Worm (Caenorhabditis elegans) whole organism, L3 larva: Measurements from ENCODE around the gene D2023.6.

Experiments
- R02D3.7 ChIP-seq: fragments of 150-350 bp; optimal IDR thresholded peaks from 2 replicates; lab custom pipeline; 2014; ENCODE audit warnings: missing biosample characterization, missing genetic modification characterization
- ZK546.5 ChIP-seq: sonication (generic microtip); optimal IDR thresholded peaks from 2 replicates; lab custom pipeline; 2017; ENCODE audit warnings: missing biosample characterization, missing genetic modification characterization
- aly-2 ChIP-seq: fragments of 150-350 bp; optimal IDR thresholded peaks from 2 replicates; lab custom pipeline; 2014; ENCODE audit warnings: missing biosample characterization, missing genetic modification characterization
- ama-1 ChIP-seq: fragments of 150-350 bp; optimal IDR thresholded peaks from 2 replicates; lab custom pipeline; 2018
- ceh-16 ChIP-seq: sonication (generic microtip); optimal IDR thresholded peaks from 2 replicates; lab custom pipeline; 2017; ENCODE audit warnings: missing biosample characterization, missing genetic modification characterization
- ceh-28 ChIP-seq: fragments of 150-350 bp; optimal IDR thresholded peaks from 2 replicates; lab custom pipeline; 2014; ENCODE audit warnings: missing biosample characterization, missing genetic modification reagents, missing genetic modification characterization
- ceh-82 ChIP-seq: fragments of 150-350 bp; optimal IDR thresholded peaks from 2 replicates; lab custom pipeline; 2014; ENCODE audit warnings: missing biosample characterization, missing genetic modification characterization
- ceh-9 ChIP-seq: sonication (generic microtip); optimal IDR thresholded peaks from 2 replicates; lab custom pipeline; 2018; ENCODE audit warnings: missing biosample characterization, missing genetic modification characterization
- daf-12 ChIP-seq: fragments of 150-350 bp; optimal IDR thresholded peaks from 2 replicates; lab custom pipeline; 2014; ENCODE audit warnings: missing biosample characterization, missing genetic modification reagents, missing genetic modification characterization
- egl-27 ChIP-seq: sonication (generic microtip); optimal IDR thresholded peaks from 4 replicates; lab custom pipeline; 2017; ENCODE audit warnings: missing biosample characterization, missing genetic modification reagents, missing genetic modification characterization
- egl-5 ChIP-seq: fragments of 150-350 bp; optimal IDR thresholded peaks from 2 replicates; lab custom pipeline; 2017; ENCODE audit warnings: missing biosample characterization, missing genetic modification reagents, missing genetic modification characterization, inconsistent platforms
- elt-1 ChIP-seq: fragments of 150-350 bp; optimal IDR thresholded peaks from 2 replicates; lab custom pipeline; 2014; ENCODE audit warnings: missing biosample characterization, missing genetic modification characterization
- elt-2 ChIP-seq: sonication (generic microtip); optimal IDR thresholded peaks from 2 replicates; lab custom pipeline; 2016; ENCODE audit warnings: missing genetic modification reagents, mild to moderate bottlenecking, missing genetic modification characterization, missing compliant biosample characterization
- elt-3 ChIP-seq, 3 experiments: fragments of 150-350 bp in 1 of 3; sonication (generic microtip) in 2 of 3; optimal IDR thresholded peaks; 2 replicates in 2 of 3; 4 replicates in 1 of 3; lab custom pipeline; 2014 to 2017; ENCODE audit warnings: missing biosample characterization in 3 of 3, missing genetic modification characterization in 3 of 3
- eor-1 ChIP-seq, 2 experiments: fragments of 150-350 bp; optimal IDR thresholded peaks; 2 replicates each; lab custom pipeline; 2014 to 2018; ENCODE audit warnings: missing biosample characterization in 2 of 2, missing genetic modification characterization in 2 of 2
- fkh-10 ChIP-seq: sonication (generic microtip); optimal IDR thresholded peaks from 2 replicates; lab custom pipeline; 2017; ENCODE audit warnings: missing biosample characterization, missing genetic modification reagents, missing genetic modification characterization
- fkh-2 ChIP-seq: fragments of 150-350 bp; optimal IDR thresholded peaks from 2 replicates; lab custom pipeline; 2014; ENCODE audit warnings: missing biosample characterization, missing genetic modification reagents, missing genetic modification characterization
- fos-1 ChIP-seq: fragments of 150-350 bp; optimal IDR thresholded peaks from 2 replicates; lab custom pipeline; 2014; ENCODE audit warnings: missing biosample characterization, missing genetic modification characterization
- hmg-11 ChIP-seq: sonication (generic microtip); optimal IDR thresholded peaks from 2 replicates; lab custom pipeline; 2016; ENCODE audit warnings: missing genetic modification characterization, missing compliant biosample characterization
- jun-1 ChIP-seq: fragments of 150-350 bp; optimal IDR thresholded peaks from 2 replicates; lab custom pipeline; 2014; ENCODE audit warnings: missing biosample characterization, missing genetic modification reagents, missing genetic modification characterization
- lin-15B ChIP-seq: fragments of 150-350 bp; optimal IDR thresholded peaks from 2 replicates; lab custom pipeline; 2014; ENCODE audit warnings: missing biosample characterization, missing genetic modification characterization
- lin-39 ChIP-seq: fragments of 150-350 bp; optimal IDR thresholded peaks from 2 replicates; lab custom pipeline; 2018; ENCODE audit warnings: missing biosample characterization, missing genetic modification reagents, missing genetic modification characterization
- lsy-12 ChIP-seq: sonication (generic microtip); optimal IDR thresholded peaks from 2 replicates; lab custom pipeline; 2016; ENCODE audit warnings: mild to moderate bottlenecking, missing genetic modification characterization, missing compliant biosample characterization
- mdl-1 ChIP-seq: fragments of 150-350 bp; optimal IDR thresholded peaks from 2 replicates; lab custom pipeline; 2014; ENCODE audit warnings: missing biosample characterization, missing genetic modification characterization
- mml-1 ChIP-seq: fragments of 150-350 bp; sonication (generic microtip); optimal IDR thresholded peaks from 3 replicates; lab custom pipeline; 2014; ENCODE audit warnings: missing biosample characterization, missing genetic modification characterization
- nfya-1 ChIP-seq: sonication (generic microtip); optimal IDR thresholded peaks from 2 replicates; lab custom pipeline; 2017; ENCODE audit warnings: missing genetic modification characterization, mild to moderate bottlenecking, missing compliant biosample characterization, antibody characterized with exemption, moderate library complexity; ENCODE audit not compliant: insufficient read depth
- nhr-11 ChIP-seq: fragments of 150-350 bp; optimal IDR thresholded peaks from 2 replicates; lab custom pipeline; 2014; ENCODE audit warnings: missing biosample characterization, missing genetic modification characterization
- nhr-12 ChIP-seq: fragments of 150-350 bp; optimal IDR thresholded peaks from 2 replicates; lab custom pipeline; 2014; ENCODE audit warnings: missing biosample characterization, missing genetic modification characterization
- nhr-23 ChIP-seq: fragments of 150-350 bp; optimal IDR thresholded peaks from 2 replicates; lab custom pipeline; 2014; ENCODE audit warnings: missing biosample characterization, missing genetic modification reagents, missing genetic modification characterization
- nhr-237 ChIP-seq: fragments of 150-350 bp; optimal IDR thresholded peaks from 2 replicates; lab custom pipeline; 2014; ENCODE audit warnings: missing biosample characterization, missing genetic modification characterization
- nhr-25 ChIP-seq: sonication (generic microtip); optimal IDR thresholded peaks from 2 replicates; lab custom pipeline; 2017; ENCODE audit warnings: missing biosample characterization, missing genetic modification characterization
- nhr-28 ChIP-seq: fragments of 150-350 bp; optimal IDR thresholded peaks from 2 replicates; lab custom pipeline; 2014; ENCODE audit warnings: missing biosample characterization, missing genetic modification characterization
- nhr-43 ChIP-seq: sonication (generic microtip); optimal IDR thresholded peaks from 2 replicates; lab custom pipeline; 2016; ENCODE audit warnings: mild to moderate bottlenecking, missing genetic modification characterization, missing compliant biosample characterization; ENCODE audit not compliant: poor library complexity, severe bottlenecking
- nhr-67 ChIP-seq: fragments of 150-350 bp; optimal IDR thresholded peaks from 2 replicates; lab custom pipeline; 2014; ENCODE audit warnings: missing biosample characterization, missing genetic modification characterization
- nhr-76 ChIP-seq: fragments of 150-350 bp; sonication (generic microtip); optimal IDR thresholded peaks from 5 replicates; lab custom pipeline; 2014; ENCODE audit warnings: missing biosample characterization, missing genetic modification characterization
- nhr-77 ChIP-seq: fragments of 150-350 bp; optimal IDR thresholded peaks from 2 replicates; lab custom pipeline; 2014; ENCODE audit warnings: missing biosample characterization, missing genetic modification characterization
- pha-4 ChIP-seq: fragments of 150-350 bp; optimal IDR thresholded peaks from 2 replicates; lab custom pipeline; 2014; ENCODE audit warnings: missing biosample characterization, missing genetic modification reagents, missing genetic modification characterization
- pqm-1 ChIP-seq: fragments of 150-350 bp; optimal IDR thresholded peaks from 2 replicates; lab custom pipeline; 2017; ENCODE audit warnings: missing biosample characterization, missing genetic modification characterization, inconsistent platforms
- sea-2 ChIP-seq: fragments of 150-350 bp; sonication (generic microtip); optimal IDR thresholded peaks from 4 replicates; lab custom pipeline; 2014; ENCODE audit warnings: missing biosample characterization, missing genetic modification reagents, missing genetic modification characterization
- skn-1 ChIP-seq: fragments of 150-350 bp; optimal IDR thresholded peaks from 2 replicates; lab custom pipeline; 2014; ENCODE audit warnings: missing biosample characterization, missing genetic modification characterization
- snpc-4 ChIP-seq: fragments of 150-350 bp; optimal IDR thresholded peaks from 2 replicates; lab custom pipeline; 2014; ENCODE audit warnings: missing biosample characterization, missing genetic modification characterization
- tbx-2 ChIP-seq: sonication (generic microtip); optimal IDR thresholded peaks from 2 replicates; lab custom pipeline; 2016; ENCODE audit warnings: mild to moderate bottlenecking, missing genetic modification characterization, missing compliant biosample characterization
- unc-39 ChIP-seq: sonication (generic microtip); optimal IDR thresholded peaks from 4 replicates; lab custom pipeline; 2017; ENCODE audit warnings: missing biosample characterization, missing genetic modification characterization
- unc-62 ChIP-seq: fragments of 150-350 bp; sonication (generic microtip); optimal IDR thresholded peaks from 4 replicates; lab custom pipeline; 2014; ENCODE audit warnings: missing biosample characterization, missing genetic modification reagents, missing genetic modification characterization
- zag-1 ChIP-seq: fragments of 150-350 bp; optimal IDR thresholded peaks from 2 replicates; lab custom pipeline; 2014; ENCODE audit warnings: missing biosample characterization, missing genetic modification characterization
- ztf-11 ChIP-seq: fragments of 150-350 bp; optimal IDR thresholded peaks from 2 replicates; lab custom pipeline; 2014; ENCODE audit warnings: missing biosample characterization, missing genetic modification characterization
- ztf-4 ChIP-seq: fragments of 150-350 bp; optimal IDR thresholded peaks from 2 replicates; lab custom pipeline; 2014; ENCODE audit warnings: missing biosample characterization, missing genetic modification characterization

D2023.6 gene

ce11 chrV:11823125-11823833 lies 3.9 kb upstream of the D2023.6 start:
- TF ChIP-seq nfya-1 (peak; percentile 69), pha-4 (tag; lab: Kevin White, UChicago) (peak; percentile 7), ama-1 (lab: Kevin White, UChicago) (peak; percentile 44)

DNA sequence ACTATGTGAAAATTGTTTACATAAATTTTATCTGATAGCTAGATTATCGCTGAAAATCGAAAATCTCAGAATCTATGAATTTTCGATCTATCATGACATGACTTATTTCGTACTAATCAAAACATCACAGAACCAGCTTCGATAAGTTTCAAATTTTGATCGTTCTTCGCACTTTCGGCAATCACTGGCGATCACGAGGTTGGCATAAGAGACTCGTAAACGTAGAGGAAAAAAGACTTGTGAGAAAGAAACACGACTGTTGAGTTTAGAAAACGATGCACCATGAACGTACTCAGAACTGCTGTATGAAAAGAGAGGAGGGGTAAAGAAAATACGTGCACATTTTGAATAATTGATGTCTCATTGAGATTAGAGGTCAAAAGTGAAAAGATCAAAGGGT lies 3.2 kb upstream of the D2023.6 start:
- TF ChIP-seq lin-15B = peak; percentile 40
- TF ChIP-seq nhr-237 = no peak
- peak; percentile 78 for TF ChIP-seq nhr-25 (tag; lab: Kevin White, UChicago)
- peak; percentile 84 for TF ChIP-seq pha-4 (tag; lab: Kevin White, UChicago)
- no peak for TF ChIP-seq hmg-11 (tag; lab: Kevin White, UChicago)
- peak in 1 of 2 experiments; percentile 9 for TF ChIP-seq eor-1 (tag; optimal IDR thresholded peaks at IDR 0.05; lab: Kevin White, UChicago)
- TF ChIP-seq unc-39 (tag; lab: Kevin White, UChicago) = no peak
- no peak for TF ChIP-seq ceh-28 (tag; lab: Kevin White, UChicago)
- no peak for TF ChIP-seq fos-1 (tag; lab: Kevin White, UChicago)
- TF ChIP-seq nhr-76 (tag; lab: Kevin White, UChicago) = no peak
- peak; percentile 65 for TF ChIP-seq lsy-12 (tag; lab: Kevin White, UChicago)
- peak in 1 of 3 experiments; percentile 19 for TF ChIP-seq elt-3 (tag; optimal IDR thresholded peaks at IDR 0.05; lab: Kevin White, UChicago)
- TF ChIP-seq ceh-16 (tag; lab: Kevin White, UChicago) = no peak
- TF ChIP-seq nhr-77 = no peak
- peak; percentile 77 for TF ChIP-seq lin-39 (tag; lab: Kevin White, UChicago)
- peak; percentile 97 for TF ChIP-seq pqm-1 (tag; lab: Kevin White, UChicago)
- no peak for TF ChIP-seq egl-27 (tag; lab: Kevin White, UChicago)
- TF ChIP-seq skn-1 = no peak
- no peak for TF ChIP-seq sea-2
- TF ChIP-seq nhr-67 = no peak
- peak; percentile 75 for TF ChIP-seq nhr-43 (tag; lab: Kevin White, UChicago)
- TF ChIP-seq nhr-23 = peak; percentile 75
- no peak for TF ChIP-seq zag-1
- no peak for TF ChIP-seq nhr-28 (tag; lab: Kevin White, UChicago)
- no peak for TF ChIP-seq fkh-2 (tag; lab: Kevin White, UChicago)
- TF ChIP-seq snpc-4 (tag; lab: Kevin White, UChicago) = peak; percentile 12
- peak; percentile 25 for TF ChIP-seq R02D3.7 (tag; lab: Kevin White, UChicago)
- TF ChIP-seq nfya-1 = peak; percentile 85
- no peak for TF ChIP-seq egl-5 (tag; lab: Kevin White, UChicago)
- TF ChIP-seq ztf-4 (tag; lab: Kevin White, UChicago) = peak; percentile 17
- no peak for TF ChIP-seq mdl-1 (tag; lab: Kevin White, UChicago)
- TF ChIP-seq mml-1 = peak; percentile 9
- no peak for TF ChIP-seq ceh-9 (tag; lab: Kevin White, UChicago)
- TF ChIP-seq nhr-12 (tag; lab: Kevin White, UChicago) = no peak
- TF ChIP-seq jun-1 (tag; lab: Kevin White, UChicago) = peak; percentile 69
- TF ChIP-seq elt-2 (tag; lab: Kevin White, UChicago) = peak; percentile 94
- TF ChIP-seq ztf-11 (tag; lab: Kevin White, UChicago) = no peak
- TF ChIP-seq nhr-11 (tag; lab: Kevin White, UChicago) = peak; percentile 67
- TF ChIP-seq ceh-82 (tag; lab: Kevin White, UChicago) = no peak
- TF ChIP-seq ZK546.5 (tag; lab: Kevin White, UChicago) = no peak
- TF ChIP-seq fkh-10 (GFP tag; lab: Kevin White, UChicago) = no peak
- TF ChIP-seq elt-1 (tag; lab: Kevin White, UChicago) = peak; percentile 87
- TF ChIP-seq daf-12 = no peak
- TF ChIP-seq unc-62 = peak; percentile 54
- no peak for TF ChIP-seq aly-2
- no peak for TF ChIP-seq tbx-2 (tag; lab: Kevin White, UChicago)
- peak; percentile 83 for TF ChIP-seq ama-1 (lab: Kevin White, UChicago)
